Fruit fly (Drosophila melanogaster): ENCODE results near the gene CG33159.

Gene CG33159

DNA sequence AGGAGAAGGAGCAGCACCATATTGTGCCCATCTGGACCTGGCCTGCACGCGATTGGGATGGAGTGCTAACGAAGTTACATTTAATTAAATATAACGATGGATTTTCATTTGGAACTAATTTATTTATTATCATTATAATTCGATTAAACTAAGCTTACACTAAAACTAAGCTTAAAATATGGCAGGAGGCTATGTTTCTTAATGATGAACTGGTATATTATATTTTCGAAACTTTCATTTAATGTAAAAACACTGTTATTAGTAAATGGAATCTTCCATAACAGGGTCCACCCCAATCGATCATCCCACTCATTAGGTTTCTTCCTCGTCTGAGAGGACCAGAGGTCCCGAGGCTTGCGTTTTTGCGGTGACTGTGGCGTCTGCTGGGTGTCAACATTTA is 40.9 kb upstream of the CG33159 start:
- TF ChIP-seq h (optimal IDR thresholded peaks at IDR 0.05) (no peak), ttk (optimal IDR thresholded peaks at IDR 0.05) (no peak), insv (optimal IDR thresholded peaks at IDR 0.05) (no peak), Sin3A (optimal IDR thresholded peaks at IDR 0.05) (no peak), Myc (optimal IDR thresholded peaks at IDR 0.05) (no peak), psq (optimal IDR thresholded peaks at IDR 0.05) (no peak)

DNA sequence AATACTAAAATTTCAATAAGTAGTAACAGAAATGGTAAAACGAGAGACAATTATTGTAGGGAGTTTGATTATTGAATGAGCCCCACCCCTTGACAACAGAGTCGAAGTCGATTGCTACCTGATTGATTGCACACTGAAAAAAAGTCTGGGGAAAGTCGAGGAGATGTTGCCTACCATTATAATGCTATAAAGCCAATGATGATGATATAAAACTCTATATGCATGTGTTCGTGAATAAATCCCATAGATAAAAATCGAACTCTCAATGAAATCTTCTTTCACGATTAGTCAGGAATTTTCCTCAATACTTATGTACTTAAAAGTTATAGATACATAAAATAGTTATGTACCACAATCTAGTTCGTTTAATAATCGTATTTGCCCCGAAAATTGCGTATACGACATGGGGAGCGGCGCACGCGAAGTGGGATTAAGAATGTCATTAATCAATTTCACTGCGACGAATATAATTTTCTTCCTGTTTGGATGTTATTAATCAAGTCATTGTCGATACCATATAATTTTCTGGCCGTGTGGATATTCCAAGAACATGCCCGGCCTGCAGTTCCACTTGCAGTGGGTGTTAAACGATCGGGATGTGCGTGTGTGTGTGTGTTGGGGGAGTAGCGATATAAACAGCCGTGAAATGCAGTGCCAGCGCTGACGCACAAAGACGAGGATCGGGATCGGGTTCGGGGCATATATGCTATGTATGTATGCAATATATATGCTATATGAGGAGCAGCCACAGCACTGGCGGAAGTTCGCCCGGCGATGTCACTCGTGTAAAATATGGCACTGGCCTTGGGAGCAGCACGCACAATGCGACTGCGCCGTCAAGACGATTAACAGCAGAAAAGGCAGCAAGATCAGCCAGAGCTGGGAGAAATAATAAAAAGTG is 40.2 kb upstream of the CG33159 start, which contains the start of gene CG12078:
Gene CG12078, minus strand, starts transcription at position 51 of the 901 bp plus-strand sequence.
- no peak for TF ChIP-seq h (optimal IDR thresholded peaks at IDR 0.05)
- TF ChIP-seq ttk (optimal IDR thresholded peaks at IDR 0.05) = no peak
- no peak for TF ChIP-seq insv (optimal IDR thresholded peaks at IDR 0.05)
- TF ChIP-seq Myc (optimal IDR thresholded peaks at IDR 0.05) = no peak
- TF ChIP-seq Sin3A (optimal IDR thresholded peaks at IDR 0.05) = no peak
- no peak for TF ChIP-seq psq (optimal IDR thresholded peaks at IDR 0.05)

DNA sequence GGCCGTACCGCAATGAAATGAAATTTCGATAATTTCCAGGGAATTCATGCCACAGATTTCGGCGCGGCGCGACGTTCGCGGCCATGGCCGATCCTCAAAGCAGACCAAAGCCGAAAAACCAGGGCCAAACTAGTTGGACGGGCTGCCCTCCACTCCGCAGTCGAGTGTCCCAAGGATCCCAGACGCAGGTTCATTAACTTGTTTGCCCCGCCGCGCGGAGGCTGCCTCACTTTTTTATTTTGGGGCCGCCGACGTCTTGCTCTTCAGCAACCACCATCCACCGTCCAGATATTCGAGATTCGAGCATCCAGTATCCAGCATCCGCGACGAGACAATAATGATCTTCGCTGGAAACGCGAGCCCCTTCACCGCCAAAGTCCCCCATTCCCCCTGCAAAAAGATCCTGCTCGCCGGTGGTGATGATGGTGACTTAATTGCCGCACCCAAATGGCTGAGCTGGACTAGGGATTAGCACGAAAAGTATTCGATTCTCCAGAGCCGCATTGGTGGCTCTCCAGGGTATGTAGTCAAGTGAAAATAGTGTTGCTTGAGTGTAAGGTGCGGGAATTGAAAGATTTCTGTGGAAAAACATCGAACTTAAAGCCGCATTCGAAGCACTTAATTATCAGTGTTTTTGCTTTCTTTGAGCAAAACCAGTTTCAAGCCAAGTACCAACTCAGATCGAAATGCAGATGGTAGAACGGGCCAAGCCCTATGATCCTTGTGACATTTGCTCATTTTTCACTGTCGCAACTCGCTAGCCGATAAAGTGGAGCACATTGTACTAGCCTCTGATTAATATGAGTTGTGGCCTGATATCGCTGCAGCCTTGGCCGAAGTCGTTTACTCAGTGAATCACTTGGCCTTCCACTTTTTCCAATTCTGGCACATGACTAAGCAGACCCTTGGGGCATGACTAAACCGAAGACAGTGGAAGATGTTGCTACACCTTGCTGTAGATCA is 38.2 kb upstream of the CG33159 start:
- no peak for TF ChIP-seq ttk (optimal IDR thresholded peaks at IDR 0.05)
- TF ChIP-seq insv (optimal IDR thresholded peaks at IDR 0.05) = no peak

DNA sequence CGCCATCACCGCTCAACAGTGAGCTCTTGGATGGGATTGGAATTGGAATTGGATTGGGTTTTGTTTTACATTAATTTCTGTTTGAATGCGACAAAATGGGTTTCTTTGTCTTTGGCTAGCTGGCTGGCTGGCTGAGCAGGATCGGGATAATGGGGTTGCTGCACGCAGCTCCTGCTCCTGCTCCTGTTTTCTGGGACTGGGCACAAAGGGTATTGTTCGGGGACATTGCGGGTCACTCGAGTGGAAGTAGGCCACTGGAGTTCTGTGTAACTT is 37.1 kb upstream of the CG33159 start:
- TF ChIP-seq insv (optimal IDR thresholded peaks at IDR 0.05) (no peak), Myc (optimal IDR thresholded peaks at IDR 0.05) (no peak), ttk (optimal IDR thresholded peaks at IDR 0.05) (no peak), h (optimal IDR thresholded peaks at IDR 0.05) (no peak), psq (optimal IDR thresholded peaks at IDR 0.05) (no peak), Sin3A (optimal IDR thresholded peaks at IDR 0.05) (no peak)

DNA sequence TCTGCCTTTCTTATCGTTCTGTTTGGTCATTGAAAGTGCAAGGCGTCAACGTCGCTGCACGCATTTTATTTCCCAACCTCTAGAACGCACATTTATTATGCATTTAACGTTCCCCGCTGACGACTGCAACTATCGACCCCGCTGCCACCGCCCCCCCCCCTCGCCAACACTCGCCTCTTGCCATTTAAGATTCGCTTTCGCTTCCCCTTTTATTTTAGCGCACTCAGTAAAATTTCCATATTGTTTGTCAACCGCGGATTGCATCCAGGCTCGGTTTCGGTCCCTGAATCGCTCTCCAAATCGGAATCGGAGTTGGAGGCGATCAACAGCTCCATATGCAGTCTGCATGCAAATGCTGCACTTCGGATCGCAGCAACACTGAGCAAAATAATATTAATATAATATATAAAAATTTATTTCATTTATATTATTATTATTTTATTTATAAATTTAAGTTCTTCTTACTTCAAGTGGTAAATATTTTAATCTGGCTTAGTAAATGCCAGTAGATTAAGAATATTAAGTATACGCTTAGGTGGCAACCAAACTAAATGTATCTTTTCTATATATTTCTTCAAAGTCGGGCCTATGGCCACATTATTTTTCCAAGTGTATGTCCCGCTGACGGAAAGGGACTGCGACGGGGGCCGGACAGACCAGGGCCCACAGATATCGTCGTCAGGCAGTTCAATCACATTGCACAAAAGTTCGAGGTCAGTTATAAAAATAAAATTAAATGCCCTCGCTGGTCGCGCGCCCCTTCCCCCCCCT is 36.5 kb upstream of the CG33159 start:
- TF ChIP-seq Myc (optimal IDR thresholded peaks at IDR 0.05) (no peak), psq (optimal IDR thresholded peaks at IDR 0.05) (no peak), h (optimal IDR thresholded peaks at IDR 0.05) (no peak), insv (optimal IDR thresholded peaks at IDR 0.05) (no peak), ttk (optimal IDR thresholded peaks at IDR 0.05) (no peak), Sin3A (optimal IDR thresholded peaks at IDR 0.05) (no peak)

DNA sequence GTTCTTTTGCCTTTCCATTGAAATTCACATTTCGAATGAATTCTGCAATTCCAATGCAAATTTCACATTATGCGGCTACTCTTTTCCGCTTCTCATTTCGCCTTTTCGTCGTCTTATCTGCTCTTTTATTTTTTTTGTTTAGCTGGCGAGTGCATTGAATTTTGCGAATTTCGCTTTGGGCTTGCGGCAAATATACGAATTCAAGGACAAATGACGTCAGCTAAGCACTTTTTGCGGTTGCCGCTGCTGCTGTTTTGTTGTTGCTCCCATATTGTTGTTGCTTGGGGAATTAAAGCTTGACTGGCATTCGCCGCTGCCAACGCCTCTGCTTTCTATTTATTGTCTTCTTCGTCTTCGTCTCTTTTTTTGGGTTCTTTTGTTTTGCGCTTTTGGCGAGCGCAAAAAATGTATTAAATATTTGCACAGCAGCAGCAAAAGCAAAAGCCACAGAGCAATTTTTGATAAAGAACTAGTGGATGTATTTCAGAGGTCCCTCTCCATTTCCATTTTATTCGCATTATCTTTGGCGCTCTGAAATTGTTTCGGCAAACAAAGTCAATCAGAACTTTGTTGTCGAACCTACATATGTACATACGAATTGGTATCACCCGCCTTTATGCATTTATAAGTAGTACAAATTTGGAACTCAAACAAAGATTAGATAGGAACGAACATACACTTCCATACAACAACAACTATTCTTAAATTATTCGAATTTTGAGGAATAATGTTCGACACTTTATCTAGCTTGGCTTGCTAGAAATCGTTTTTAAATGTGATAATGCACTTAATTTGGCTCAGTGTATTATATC is 35.7 kb upstream of the CG33159 start:
- no peak for TF ChIP-seq h (optimal IDR thresholded peaks at IDR 0.05)
- TF ChIP-seq Sin3A (optimal IDR thresholded peaks at IDR 0.05) = no peak
- no peak for TF ChIP-seq ttk (optimal IDR thresholded peaks at IDR 0.05)
- no peak for TF ChIP-seq insv (optimal IDR thresholded peaks at IDR 0.05)
- TF ChIP-seq Myc (optimal IDR thresholded peaks at IDR 0.05) = no peak
- TF ChIP-seq psq (optimal IDR thresholded peaks at IDR 0.05) = no peak

DNA sequence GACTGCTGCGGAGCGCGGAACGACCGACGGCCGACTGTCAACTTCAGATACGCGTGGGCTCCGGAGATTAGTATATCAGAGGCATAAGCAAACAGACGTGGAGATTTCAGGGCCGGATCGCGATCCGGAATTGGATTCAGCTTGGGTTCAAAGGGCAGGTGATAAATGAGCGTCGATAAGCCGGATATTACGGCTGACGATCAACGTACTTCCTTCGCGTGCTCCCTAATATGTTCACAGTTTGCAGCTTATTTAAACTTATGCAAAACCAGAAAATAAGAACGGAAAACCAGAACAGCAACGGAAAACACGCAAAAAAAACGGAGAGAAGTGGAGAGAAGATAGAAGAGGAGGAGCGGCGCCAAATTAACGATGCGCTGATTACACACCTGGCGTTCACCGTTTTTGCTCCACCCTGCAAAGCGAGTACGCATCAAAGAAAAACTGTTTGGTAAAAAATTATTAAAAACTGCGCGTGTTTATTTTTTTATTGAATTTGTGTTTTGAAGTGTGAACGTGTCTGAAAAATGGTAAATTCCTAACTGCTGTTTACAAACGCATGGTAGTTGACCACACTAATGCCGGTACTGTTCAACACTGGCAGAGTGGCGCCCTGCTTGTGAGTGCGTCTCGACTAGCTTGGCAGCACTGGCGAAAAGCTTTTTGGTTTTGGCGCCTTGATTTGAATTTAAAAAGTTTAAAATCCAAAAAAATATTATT is 34.9 kb upstream of the CG33159 start, which contains the start of gene CG17746:
Gene CG17746, minus strand, starts transcription at position 546 of the 720 bp plus-strand sequence.
- TF ChIP-seq insv (optimal IDR thresholded peaks at IDR 0.05) (no peak), psq (optimal IDR thresholded peaks at IDR 0.05) (no peak), h (optimal IDR thresholded peaks at IDR 0.05) (no peak), Sin3A (optimal IDR thresholded peaks at IDR 0.05) (no peak), Myc (optimal IDR thresholded peaks at IDR 0.05) (no peak), ttk (optimal IDR thresholded peaks at IDR 0.05) (no peak)

DNA sequence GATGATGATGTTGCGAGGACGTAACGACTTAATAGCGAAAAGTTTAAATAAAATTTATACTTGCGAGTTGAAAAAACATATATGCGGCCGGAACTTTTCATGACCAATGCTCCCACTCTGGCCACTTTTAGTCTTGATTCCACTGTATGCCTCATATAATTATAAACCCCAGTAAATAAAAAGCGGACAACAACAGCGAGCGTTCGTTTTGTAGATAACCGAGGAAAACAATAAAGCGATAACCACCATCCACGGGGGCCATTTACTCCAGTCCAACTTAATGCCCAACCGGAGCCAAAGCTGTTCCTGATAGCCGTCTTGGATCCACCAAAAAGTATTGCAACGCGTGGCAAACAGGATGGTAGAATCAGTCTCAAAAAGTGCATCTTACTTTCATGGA is 32.1 kb upstream of the CG33159 start:
- TF ChIP-seq psq (optimal IDR thresholded peaks at IDR 0.05) = no peak
- no peak for TF ChIP-seq Myc (optimal IDR thresholded peaks at IDR 0.05)
- TF ChIP-seq h (optimal IDR thresholded peaks at IDR 0.05) = no peak
- no peak for TF ChIP-seq ttk (optimal IDR thresholded peaks at IDR 0.05)
- no peak for TF ChIP-seq Sin3A (optimal IDR thresholded peaks at IDR 0.05)
- no peak for TF ChIP-seq insv (optimal IDR thresholded peaks at IDR 0.05)

DNA sequence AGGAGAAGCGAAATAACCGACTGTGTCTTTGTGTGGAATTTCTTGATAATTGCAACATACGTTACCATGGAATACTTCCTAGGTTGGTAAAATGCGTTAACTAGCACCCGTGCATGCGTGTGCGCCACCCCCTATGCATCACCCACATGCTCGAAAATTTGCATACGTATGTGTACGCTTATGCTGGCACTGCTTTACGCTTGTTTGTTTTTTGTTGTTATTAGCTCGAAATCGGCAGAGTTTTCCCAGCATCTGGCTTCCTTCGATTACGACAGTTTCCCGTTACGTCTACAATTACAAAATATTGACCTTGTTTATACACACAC is 22.2 kb upstream of the CG33159 start:
- TF ChIP-seq h (optimal IDR thresholded peaks at IDR 0.05) = no peak
- no peak for TF ChIP-seq psq (optimal IDR thresholded peaks at IDR 0.05)
- TF ChIP-seq ttk (optimal IDR thresholded peaks at IDR 0.05) = no peak
- TF ChIP-seq insv (optimal IDR thresholded peaks at IDR 0.05) = no peak
- TF ChIP-seq Sin3A (optimal IDR thresholded peaks at IDR 0.05) = no peak
- no peak for TF ChIP-seq Myc (optimal IDR thresholded peaks at IDR 0.05)

DNA sequence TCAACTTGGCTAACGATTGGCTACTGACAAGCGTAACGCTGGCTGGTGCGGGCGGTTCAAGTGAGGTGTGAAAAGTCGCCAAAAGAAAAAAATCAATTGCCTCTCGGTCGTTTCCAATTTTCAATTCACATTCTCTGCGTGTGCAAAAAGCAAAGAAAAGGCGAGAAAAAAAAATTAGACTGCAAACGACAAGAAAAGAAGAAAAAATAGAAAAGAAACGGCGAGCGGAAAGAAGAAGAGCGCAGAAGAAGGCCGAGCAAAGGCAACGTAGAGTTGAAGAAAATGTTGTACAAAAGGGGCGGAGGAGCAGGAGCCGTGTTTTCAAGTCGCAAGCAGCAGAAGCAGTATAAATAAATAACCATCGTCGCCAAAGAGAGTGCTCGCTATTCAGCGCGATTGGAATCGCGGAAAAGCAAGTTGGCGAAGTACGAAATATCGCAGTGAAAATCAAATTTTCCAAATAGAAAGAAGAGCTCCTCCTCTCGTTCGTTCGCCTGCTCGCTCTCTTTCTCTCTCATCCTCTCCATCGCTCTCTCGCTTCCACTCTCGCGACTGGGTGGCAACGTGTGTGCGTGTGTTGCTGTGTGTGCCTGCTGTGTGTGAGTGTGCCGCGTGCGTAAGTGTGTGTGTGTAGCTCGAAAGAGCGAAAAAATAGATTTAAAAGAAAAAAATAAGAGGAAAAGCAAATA is 21.7 kb upstream of the CG33159 start:
- no peak for TF ChIP-seq Myc (optimal IDR thresholded peaks at IDR 0.05)
- TF ChIP-seq psq (optimal IDR thresholded peaks at IDR 0.05) = no peak
- TF ChIP-seq Sin3A (optimal IDR thresholded peaks at IDR 0.05) = no peak
- no peak for TF ChIP-seq h (optimal IDR thresholded peaks at IDR 0.05)
- TF ChIP-seq ttk (optimal IDR thresholded peaks at IDR 0.05) = no peak
- no peak for TF ChIP-seq insv (optimal IDR thresholded peaks at IDR 0.05)
